Fruit fly (Drosophila melanogaster): ENCODE measurements around the gene CG3226.

The CG3226 gene

dm6 chrX:6615476-6615875, 38.6 kb downstream of the CG3226 start (continued):
- TF ChIP-seq Dbx (GFP tag; IDR thresholded peaks at IDR 0.05) (no peak), hth (optimal IDR thresholded peaks at IDR 0.05) (no peak), Hr39 (optimal IDR thresholded peaks at IDR 0.05) (no peak), Hr51 (GFP tag; optimal IDR thresholded peaks at IDR 0.05) (peak in 1 of 2 experiments; percentile 16), CG18619 (GFP tag; optimal IDR thresholded peaks at IDR 0.05) (no peak), h (optimal IDR thresholded peaks at IDR 0.05) (no peak), CG32532 (GFP tag; IDR thresholded peaks at IDR 0.05) (no peak), jigr1 (GFP tag; IDR thresholded peaks at IDR 0.05) (no peak), CG1647 (GFP tag; optimal IDR thresholded peaks at IDR 0.05) (no peak), sc (optimal IDR thresholded peaks at IDR 0.05) (no peak), sc (GFP tag; optimal IDR thresholded peaks at IDR 0.05) (peak; percentile 25), CG12391 (tag; optimal IDR thresholded peaks at IDR 0.05) (peak; percentile 34), Sry-δ (GFP tag; optimal IDR thresholded peaks at IDR 0.05) (no peak), Hsf (GFP tag; optimal IDR thresholded peaks at IDR 0.05) (peak; percentile 39), da (GFP tag; optimal IDR thresholded peaks at IDR 0.05) (no peak), crc (GFP tag; optimal IDR thresholded peaks at IDR 0.05) (peak; percentile 28), row (GFP tag; IDR thresholded peaks at IDR 0.05) (peak; percentile 77), sob (GFP tag; IDR thresholded peaks at IDR 0.05) (peak; percentile 12; the same call in 1 of the 2 replicates), Bteb2 (GFP tag; optimal IDR thresholded peaks at IDR 0.05) (no peak), CG18476 (GFP tag; optimal IDR thresholded peaks at IDR 0.05) (no peak), fd102C (GFP tag; optimal IDR thresholded peaks at IDR 0.05) (no peak), CG13424 (tag; optimal IDR thresholded peaks at IDR 0.05) (peak; percentile 36), mirr (GFP tag; optimal IDR thresholded peaks at IDR 0.05) (no peak), CG3838 (GFP tag; optimal IDR thresholded peaks at IDR 0.05) (no peak), CG1233 (GFP tag; optimal IDR thresholded peaks at IDR 0.05) (peak; percentile 7), onecut (GFP tag; IDR thresholded peaks at IDR 0.05) (peak; percentile 67), aop (GFP tag; IDR thresholded peaks at IDR 0.05) (no peak), bigmax (GFP tag; optimal IDR thresholded peaks at IDR 0.05) (no peak), CG31365 (tag; optimal IDR thresholded peaks at IDR 0.05) (no peak), maf-S (GFP tag; optimal IDR thresholded peaks at IDR 0.05) (no peak), Ptx1 (GFP tag; IDR thresholded peaks at IDR 0.05) (peak; percentile 53), CrebB (tag; optimal IDR thresholded peaks at IDR 0.05) (no peak), CG12744 (GFP tag; optimal IDR thresholded peaks at IDR 0.05) (no peak), jumu (GFP tag; optimal IDR thresholded peaks at IDR 0.05) (peak; percentile 66), dan (GFP tag; IDR thresholded peaks at IDR 0.05) (no peak; the same call in 1 of the 2 replicates), CG3065 (GFP tag; optimal IDR thresholded peaks at IDR 0.05) (no peak), ci (GFP tag; IDR thresholded peaks at IDR 0.05) (peak; percentile 86), CG3407 (GFP tag; optimal IDR thresholded peaks at IDR 0.05) (no peak), CG6813 (GFP tag; optimal IDR thresholded peaks at IDR 0.05) (no peak), Hand (GFP tag; optimal IDR thresholded peaks at IDR 0.05) (no peak), cg (GFP tag; optimal IDR thresholded peaks at IDR 0.05) (no peak), CG32772 (GFP tag; IDR thresholded peaks at IDR 0.05) (peak; percentile 74), ham (GFP tag; IDR thresholded peaks at IDR 0.05) (no peak), bbx (GFP tag; IDR thresholded peaks at IDR 0.05; ENCODE audit: partially characterized antibody) (no peak), CG7839 (tag; optimal IDR thresholded peaks at IDR 0.05) (peak; percentile 59), CG4854 (GFP tag; optimal IDR thresholded peaks at IDR 0.05) (no peak), CG34224 (GFP tag; IDR thresholded peaks at IDR 0.05; ENCODE audit: partially characterized antibody) (no peak), CG12659 (GFP tag; optimal IDR thresholded peaks at IDR 0.05) (no peak), phol (tag; optimal IDR thresholded peaks at IDR 0.05) (peak; percentile 60), Med (GFP tag) (peak; percentile 60), Dp (GFP tag; optimal IDR thresholded peaks at IDR 0.05) (no peak), Deaf1 (tag; optimal IDR thresholded peaks at IDR 0.05) (no peak), Mad (GFP tag; optimal IDR thresholded peaks at IDR 0.05) (no peak)

Measured in whole organism, embryonic.